Fruit fly (Drosophila melanogaster) whole organism, embryonic: ENCODE data around the gene RpL27A.
A peak's percentile ranks its signal among the peaks of the same experiment; 100 is the strongest.

ENCODE experiments used
- CG10147 ChIP-seq: fragments of 200-800 bp; sonication (Bioruptor generic); optimal IDR thresholded peaks from 2 replicates; lab custom pipeline; 2019; ENCODE audit warnings: missing biosample characterization, mild to moderate bottlenecking, missing genetic modification characterization, moderate library complexity
- CG10431 ChIP-seq: fragments of 200-800 bp; sonication (Bioruptor generic); optimal IDR thresholded peaks from 3 replicates; lab custom pipeline; 2018; ENCODE audit warnings: missing biosample characterization, mild to moderate bottlenecking, missing genetic modification characterization
- CG10543 ChIP-seq: fragments of 200-800 bp; sonication (Bioruptor generic); optimal IDR thresholded peaks from 3 replicates; lab custom pipeline; 2017; ENCODE audit warnings: missing biosample characterization, mild to moderate bottlenecking, missing genetic modification characterization, moderate library complexity
- CG11085 ChIP-seq: fragments of 200-800 bp; sonication (Bioruptor generic); IDR thresholded peaks from 2 replicates; pipeline ENCODE4 v1.3.6; 2022; ENCODE audit warnings: missing biosample characterization, missing genetic modification characterization
- CG12744 ChIP-seq: fragments of 200-800 bp; sonication (Bioruptor generic); optimal IDR thresholded peaks from 2 replicates; lab custom pipeline; 2016; ENCODE audit warnings: missing biosample characterization, missing genetic modification characterization
- CG13894 ChIP-seq: fragments of 200-800 bp; sonication (Bioruptor generic); optimal IDR thresholded peaks from 3 replicates; lab custom pipeline; 2018; ENCODE audit warnings: missing biosample characterization, mild to moderate bottlenecking, missing genetic modification characterization, moderate library complexity
- CG14965 ChIP-seq: fragments of 200-800 bp; sonication (Bioruptor generic); optimal IDR thresholded peaks from 2 replicates; lab custom pipeline; 2016; ENCODE audit warnings: missing biosample characterization, missing genetic modification characterization, borderline replicate concordance
- CG15269 ChIP-seq: fragments of 200-800 bp; sonication (Bioruptor generic); optimal IDR thresholded peaks from 2 replicates; lab custom pipeline; 2018; ENCODE audit warnings: missing biosample characterization, mild to moderate bottlenecking, missing genetic modification characterization, moderate library complexity
- CG16779 ChIP-seq: fragments of 200-800 bp; sonication (Bioruptor generic); IDR thresholded peaks from 2 replicates; pipeline ENCODE4 v1.3.6; 2022; ENCODE audit warnings: missing biosample characterization, missing genetic modification characterization
- CG18619 ChIP-seq: fragments of 200-800 bp; sonication (Bioruptor generic); optimal IDR thresholded peaks from 3 replicates; lab custom pipeline; 2017; ENCODE audit warnings: missing biosample characterization, mild to moderate bottlenecking, missing genetic modification characterization
- CG2120 ChIP-seq: fragments of 200-800 bp; sonication (Bioruptor generic); optimal IDR thresholded peaks from 3 replicates; lab custom pipeline; 2016; ENCODE audit warnings: missing biosample characterization, missing genetic modification characterization
- CG30403 ChIP-seq: fragments of 200-800 bp; sonication (Bioruptor generic); optimal IDR thresholded peaks from 3 replicates; lab custom pipeline; 2016; ENCODE audit warnings: missing biosample characterization, missing genetic modification characterization
- CG3065 ChIP-seq: fragments of 200-800 bp; sonication (Bioruptor generic); optimal IDR thresholded peaks from 2 replicates; lab custom pipeline; 2016; ENCODE audit warnings: missing biosample characterization, missing genetic modification characterization
- CG3163 ChIP-seq: fragments of 200-800 bp; sonication (Bioruptor generic); optimal IDR thresholded peaks from 3 replicates; lab custom pipeline; 2016; ENCODE audit warnings: missing biosample characterization, missing genetic modification characterization
- CG3995 ChIP-seq: fragments of 200-800 bp; sonication (Bioruptor generic); optimal IDR thresholded peaks from 3 replicates; lab custom pipeline; 2016; ENCODE audit warnings: missing biosample characterization, missing genetic modification characterization
- CG4730 ChIP-seq: fragments of 200-800 bp; sonication (Bioruptor generic); IDR thresholded peaks from 2 replicates; pipeline ENCODE4 v1.3.6; 2022; ENCODE audit warnings: missing biosample characterization, missing genetic modification characterization
- CG4854 ChIP-seq: fragments of 200-800 bp; sonication (Bioruptor generic); optimal IDR thresholded peaks from 2 replicates; lab custom pipeline; 2016; ENCODE audit warnings: missing biosample characterization, missing genetic modification characterization, inconsistent platforms
- CG6689 ChIP-seq: fragments of 200-800 bp; sonication (Bioruptor generic); IDR thresholded peaks from 2 replicates; pipeline ENCODE4 v1.3.6; 2022; ENCODE audit warnings: missing biosample characterization, missing genetic modification characterization
- CG8290 ChIP-seq, 3 experiments: fragments of 200-800 bp; sonication (Bioruptor generic); optimal IDR thresholded peaks; 2 replicates each; lab custom pipeline; 2016 to 2019; ENCODE audit warnings: missing biosample characterization in 3 of 3, missing genetic modification characterization in 3 of 3, mild to moderate bottlenecking in 2 of 3, moderate library complexity in 1 of 3
- D ChIP-seq, 2 experiments: fragments of 200-800 bp in 1 of 2; fragments of >200 bp in 1 of 2; sonication (Bioruptor generic) in 1 of 2; optimal IDR thresholded peaks; 2 replicates in 1 of 2; 3 replicates in 1 of 2; lab custom pipeline; 2017; ENCODE audit warnings: mild to moderate bottlenecking in 1 of 2, missing biosample characterization in 1 of 2, missing genetic modification characterization in 1 of 2, missing genetic modification reagents in 1 of 2
- Eip74EF ChIP-seq, 2 experiments: fragments of 200-800 bp in 1 of 2; fragments of >200 bp in 1 of 2; sonication (Bioruptor generic) in 1 of 2; optimal IDR thresholded peaks; 2 replicates each; lab custom pipeline; 2017 to 2019; ENCODE audit warnings: missing biosample characterization in 2 of 2, missing genetic modification characterization in 2 of 2, mild to moderate bottlenecking in 1 of 2, moderate library complexity in 1 of 2
- Fer1 ChIP-seq: fragments of 200-800 bp; sonication (Bioruptor generic); optimal IDR thresholded peaks from 2 replicates; lab custom pipeline; 2017; ENCODE audit warnings: missing biosample characterization, mild to moderate bottlenecking, missing genetic modification characterization
- Fer2 ChIP-seq: fragments of 200-800 bp; sonication (Bioruptor generic); optimal IDR thresholded peaks from 2 replicates; lab custom pipeline; 2018; ENCODE audit warnings: missing biosample characterization, mild to moderate bottlenecking, missing genetic modification characterization, moderate library complexity
- Hmr ChIP-seq: fragments of 200-800 bp; sonication (Bioruptor generic); optimal IDR thresholded peaks from 3 replicates; lab custom pipeline; 2017; ENCODE audit warnings: mild to moderate bottlenecking, missing biosample characterization, missing genetic modification reagents, missing genetic modification characterization
- Rfx ChIP-seq: fragments of 200-800 bp; sonication (Bioruptor generic); IDR thresholded peaks from 2 replicates; pipeline ENCODE4 v1.3.6; 2022; ENCODE audit warnings: missing biosample characterization, missing genetic modification characterization
- Side ChIP-seq: fragments of 200-800 bp; sonication (Bioruptor generic); optimal IDR thresholded peaks from 2 replicates; lab custom pipeline; 2016; ENCODE audit warnings: missing biosample characterization, missing genetic modification characterization
- Six4 ChIP-seq: fragments of 200-800 bp; sonication (Bioruptor generic); optimal IDR thresholded peaks from 2 replicates; lab custom pipeline; 2016; ENCODE audit warnings: missing biosample characterization, missing genetic modification characterization
- Xrp1 ChIP-seq: fragments of 200-800 bp; sonication (Bioruptor generic); IDR thresholded peaks from 2 replicates; pipeline ENCODE4 v1.3.6; 2022; ENCODE audit warnings: missing biosample characterization, missing genetic modification characterization
- YL-1 ChIP-seq: fragments of 200-800 bp; sonication (Bioruptor generic); optimal IDR thresholded peaks from 3 replicates; lab custom pipeline; 2017; ENCODE audit warnings: missing biosample characterization, mild to moderate bottlenecking, missing genetic modification characterization
- ac ChIP-seq: fragments of 200-800 bp; sonication (Bioruptor generic); optimal IDR thresholded peaks from 3 replicates; lab custom pipeline; 2017; ENCODE audit warnings: missing biosample characterization, mild to moderate bottlenecking, missing genetic modification characterization
- ash1 ChIP-seq: fragments of 200-800 bp; sonication (Bioruptor generic); optimal IDR thresholded peaks from 2 replicates; lab custom pipeline; 2018; ENCODE audit warnings: missing biosample characterization, mild to moderate bottlenecking, missing genetic modification characterization
- chinmo ChIP-seq: fragments of 200-800 bp; sonication (Bioruptor generic); IDR thresholded peaks from 4 replicates; pipeline ENCODE4 v1.3.6; 2022; ENCODE audit warnings: missing biosample characterization, missing genetic modification characterization; ENCODE audit not compliant: partially characterized antibody
- ci ChIP-seq: fragments of 200-800 bp; sonication (Bioruptor generic); IDR thresholded peaks from 3 replicates; pipeline ENCODE4 v1.3.6; 2022; ENCODE audit warnings: missing biosample characterization, missing genetic modification characterization
- cwo ChIP-seq: fragments of 200-800 bp; sonication (Bioruptor generic); optimal IDR thresholded peaks from 3 replicates; lab custom pipeline; 2017; ENCODE audit warnings: missing biosample characterization, missing genetic modification characterization, mild to moderate bottlenecking, moderate library complexity, missing genetic modification reagents
- dm ChIP-seq: fragments of 200-800 bp; sonication (Bioruptor generic); optimal IDR thresholded peaks from 3 replicates; lab custom pipeline; 2016; ENCODE audit warnings: missing biosample characterization, missing genetic modification characterization
- esg ChIP-seq: fragments of 200-800 bp; sonication (Bioruptor generic); conservative IDR thresholded peaks from 2 replicates; pipeline ENCODE4 v1.3.6; 2022; ENCODE audit warnings: missing biosample characterization, missing genetic modification characterization
- fd64A ChIP-seq: fragments of 200-800 bp; sonication (Bioruptor generic); optimal IDR thresholded peaks from 3 replicates; lab custom pipeline; 2018; ENCODE audit warnings: missing biosample characterization, mild to moderate bottlenecking, missing genetic modification characterization
- grau ChIP-seq: fragments of 200-800 bp; optimal IDR thresholded peaks from 3 replicates; lab custom pipeline; 2019; ENCODE audit warnings: missing biosample characterization, mild to moderate bottlenecking, missing genetic modification characterization, moderate library complexity
- hkb ChIP-seq, 2 experiments: fragments of 200-800 bp in 1 of 2; fragments of >200 bp in 1 of 2; sonication (Bioruptor generic) in 1 of 2; IDR thresholded peaks in 1 of 2; optimal IDR thresholded peaks in 1 of 2; 2 replicates each; pipeline versions ENCODE4 v1.3.6 to Lab custom; 2017 to 2022; ENCODE audit warnings: missing biosample characterization in 1 of 2, missing genetic modification characterization in 1 of 2
- ken ChIP-seq: fragments of 200-800 bp; sonication (Bioruptor generic); IDR thresholded peaks from 3 replicates; pipeline ENCODE4 v1.3.6; 2022; ENCODE audit warnings: missing biosample characterization, missing genetic modification characterization
- lola ChIP-seq, 3 experiments: fragments of >200 bp in 2 of 3; fragments of 200-800 bp in 1 of 3; sonication (Bioruptor generic) in 1 of 3; optimal IDR thresholded peaks; 2 replicates each; lab custom pipeline; 2017 to 2019; ENCODE audit warnings: missing biosample characterization in 3 of 3, missing genetic modification characterization in 3 of 3, mild to moderate bottlenecking in 1 of 3, moderate library complexity in 1 of 3
- nmo ChIP-seq: fragments of 200-800 bp; sonication (Bioruptor generic); optimal IDR thresholded peaks from 2 replicates; lab custom pipeline; 2018; ENCODE audit warnings: missing biosample characterization, mild to moderate bottlenecking, missing genetic modification characterization, moderate library complexity
- onecut ChIP-seq: fragments of 200-800 bp; sonication (Bioruptor generic); IDR thresholded peaks from 2 replicates; pipeline ENCODE4 v1.3.6; 2022; ENCODE audit warnings: missing biosample characterization, missing genetic modification characterization
- sqz ChIP-seq: fragments of 200-800 bp; sonication (Bioruptor generic); optimal IDR thresholded peaks from 3 replicates; lab custom pipeline; 2018; ENCODE audit warnings: missing biosample characterization, mild to moderate bottlenecking, missing genetic modification characterization
- sug ChIP-seq: fragments of 200-800 bp; optimal IDR thresholded peaks from 2 replicates; lab custom pipeline; 2019; ENCODE audit warnings: missing biosample characterization, mild to moderate bottlenecking, missing genetic modification characterization, moderate library complexity
- trh ChIP-seq: fragments of 200-800 bp; sonication (Bioruptor generic); optimal IDR thresholded peaks from 2 replicates; lab custom pipeline; 2016; ENCODE audit warnings: missing biosample characterization, missing genetic modification characterization
- zf30C ChIP-seq: fragments of 200-800 bp; sonication (Bioruptor generic); optimal IDR thresholded peaks from 3 replicates; lab custom pipeline; 2018; ENCODE audit warnings: missing biosample characterization, mild to moderate bottlenecking, missing genetic modification characterization

The RpL27A gene

DNA sequence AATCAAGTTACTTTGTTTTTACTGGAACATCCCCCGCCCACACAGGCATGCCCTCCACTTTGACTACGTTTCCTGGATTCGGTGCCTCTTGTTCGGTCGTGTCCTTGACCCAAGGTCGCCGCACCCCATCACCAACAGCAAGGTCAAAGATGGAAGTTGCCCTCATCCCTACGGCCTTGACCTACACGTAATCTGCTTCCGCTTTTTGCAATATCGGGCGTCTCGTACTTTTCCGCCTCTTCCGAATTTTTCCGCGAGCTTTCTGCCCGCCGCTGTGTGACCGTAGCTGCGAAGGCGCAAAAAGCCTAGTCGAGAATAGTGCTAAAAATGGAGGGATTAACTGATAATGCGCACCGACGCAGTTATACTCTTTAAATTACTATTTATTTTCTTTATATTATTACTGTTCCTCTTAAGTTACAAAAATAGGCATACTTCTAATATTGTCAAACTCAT lies 1.6 kb downstream of the RpL27A start, which contains the start of gene Gs1l (continued):
- no peak for TF ChIP-seq CG10543 (GFP tag; lab: Kevin White, UChicago)
- no peak for TF ChIP-seq Hmr (GFP tag; lab: Kevin White, UChicago)
- no peak for TF ChIP-seq Side (GFP tag; lab: Kevin White, UChicago)
- TF ChIP-seq Xrp1 (GFP tag; lab: Robert Waterston, UW) = peak; percentile 33; the same call in 1 of the 2 replicates
- TF ChIP-seq CG10147 (GFP tag; lab: Kevin White, UChicago) = peak; percentile 24
- peak in 1 of 2 experiments; percentile 68 for TF ChIP-seq Eip74EF (GFP tag; optimal IDR thresholded peaks at IDR 0.05; lab: Kevin White, UChicago)
- peak; percentile 18 for TF ChIP-seq YL-1 (GFP tag; lab: Kevin White, UChicago)
- no peak for TF ChIP-seq hkb (optimal IDR thresholded peaks at IDR 0.05; lab: Kevin White, UChicago)
- TF ChIP-seq hkb (GFP tag; IDR thresholded peaks at IDR 0.05; lab: Robert Waterston, UW) = 0 out of 2 replicates have a peak, but pooled peaks have one; percentile 17
- no peak for TF ChIP-seq trh (GFP tag; lab: Kevin White, UChicago)
- peak; percentile 24 for TF ChIP-seq CG2120 (GFP tag; lab: Kevin White, UChicago)
- peak; percentile 42 for TF ChIP-seq Fer1 (GFP tag; lab: Kevin White, UChicago)
- no peak for TF ChIP-seq CG14965 (GFP tag; lab: Kevin White, UChicago)
- TF ChIP-seq CG4730 (GFP tag; lab: Robert Waterston, UW) = no peak
- no peak for TF ChIP-seq CG10431 (GFP tag; lab: Kevin White, UChicago)
- TF ChIP-seq fd64A (GFP tag; lab: Kevin White, UChicago) = no peak
- TF ChIP-seq ken (GFP tag; lab: Robert Waterston, UW) = 0 out of 3 replicates have a peak, but pooled peaks have one; percentile 9
- TF ChIP-seq Fer2 = no peak
- TF ChIP-seq ci (GFP tag; lab: Robert Waterston, UW) = peak; percentile 47; the same call in 2 of the 3 replicates
- peak; percentile 71 for TF ChIP-seq Rfx (GFP tag; lab: Robert Waterston, UW)
- no peak for TF ChIP-seq CG18619 (GFP tag; lab: Kevin White, UChicago)
- no peak for TF ChIP-seq CG3065 (GFP tag; lab: Kevin White, UChicago)
- no peak for TF ChIP-seq ash1
- peak; percentile 54 for TF ChIP-seq CG13894 (tag; lab: Kevin White, UChicago)
- TF ChIP-seq CG3995 (GFP tag; lab: Kevin White, UChicago) = no peak
- no peak for TF ChIP-seq zf30C (GFP tag; lab: Kevin White, UChicago)
- no peak for TF ChIP-seq CG3163

DNA sequence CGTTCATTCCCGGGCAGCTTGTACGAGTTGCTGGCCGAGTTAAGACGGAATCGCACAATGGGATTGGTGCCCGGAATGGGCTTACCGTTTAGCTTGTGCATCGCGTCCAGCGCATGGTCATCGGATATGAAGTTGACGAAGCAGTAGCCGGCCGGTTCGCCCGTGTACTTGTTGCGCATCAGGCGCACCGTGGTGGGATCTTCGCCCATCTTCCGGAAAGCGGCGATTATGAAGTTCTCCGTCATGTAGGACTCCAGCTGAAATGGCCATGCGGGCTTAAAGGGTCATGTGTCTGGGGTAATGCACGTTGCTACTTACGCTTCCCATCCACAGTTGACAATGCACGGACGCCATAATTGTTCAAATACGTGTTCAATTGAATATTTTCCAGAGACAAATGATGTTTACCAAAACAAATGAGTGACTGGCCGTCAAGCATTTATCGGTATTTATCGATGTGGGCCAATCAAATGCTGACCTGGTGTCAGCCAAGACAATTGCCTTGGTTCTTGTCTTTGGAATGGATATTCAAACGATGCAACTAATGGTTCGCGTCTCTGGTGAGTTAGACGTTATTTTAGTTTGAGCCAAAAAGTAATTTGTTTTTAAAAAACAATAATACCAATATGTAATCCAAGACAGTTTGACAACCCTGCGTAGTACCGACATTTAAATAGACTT lies 4.0 kb downstream of the RpL27A start, which contains the start of the genes Secp43 and ND-B8:
Gene Secp43 (minus strand): TSS at position 445 of the 681 bp plus-strand sequence.
Gene ND-B8 (plus strand): TSS at position 618 of the 681 bp plus-strand sequence.
- TF ChIP-seq sqz (no peak), lola (GFP tag; optimal IDR thresholded peaks at IDR 0.05; lab: Kevin White, UChicago) (no peak), CG6689 (no peak), sug (peak; percentile 61), chinmo (peak; percentile 88; the same call in 2 of the 4 replicates), onecut (GFP tag; lab: Robert Waterston, UW) (no peak), D (optimal IDR thresholded peaks at IDR 0.05; lab: Kevin White, UChicago) (no peak), D (GFP tag; optimal IDR thresholded peaks at IDR 0.05; lab: Kevin White, UChicago) (no peak), CG30403 (GFP tag; lab: Kevin White, UChicago) (no peak), CG16779 (GFP tag; lab: Robert Waterston, UW) (no peak), nmo (GFP tag; lab: Kevin White, UChicago) (peak; percentile 37), grau (tag; lab: Kevin White, UChicago) (peak; percentile 6), CG4854 (no peak), CG12744 (no peak), esg (GFP tag; lab: Robert Waterston, UW) (no peak), ac (GFP tag; lab: Kevin White, UChicago) (no peak), CG8290 (GFP tag; optimal IDR thresholded peaks at IDR 0.05; lab: Kevin White, UChicago) (peak; percentile 56), CG8290 (tag; optimal IDR thresholded peaks at IDR 0.05; lab: Kevin White, UChicago) (peak in 1 of 2 experiments; percentile 71), Six4 (GFP tag; lab: Kevin White, UChicago) (no peak), CG15269 (tag; lab: Kevin White, UChicago) (no peak), dm (GFP tag; lab: Kevin White, UChicago) (peak; percentile 33), cwo (GFP tag; lab: Kevin White, UChicago) (no peak), CG11085 (GFP tag; lab: Robert Waterston, UW) (no peak)
